Worm (Caenorhabditis elegans) whole organism, L4/young adult: ENCODE measurements around the gene frm-10.
A peak's percentile ranks its signal among the peaks of the same experiment; 100 is the strongest.

ENCODE experiments used
- W03F9.2 ChIP-seq: fragments of 150-350 bp; optimal IDR thresholded peaks from 2 replicates; lab custom pipeline; 2014; ENCODE audit warnings: missing biosample characterization, missing genetic modification characterization
- dao-5 ChIP-seq: sonication (generic microtip); optimal IDR thresholded peaks from 2 replicates; lab custom pipeline; 2016; ENCODE audit warnings: missing genotype, missing genetic modification characterization, moderate library complexity, missing compliant biosample characterization
- him-1 ChIP-seq: sonication (generic microtip); optimal IDR thresholded peaks from 2 replicates; lab custom pipeline; 2016; ENCODE audit warnings: missing genotype, missing genetic modification reagents, missing genetic modification characterization, missing compliant biosample characterization

Gene frm-10

ce11 chrV:13462974-13463373 is at the start of gene frm-10:
Gene frm-10 (plus strand): TSS chrV:13463207.
- TF ChIP-seq W03F9.2 (tag; lab: Kevin White, UChicago) (peak; percentile 55), him-1 (tag; lab: Kevin White, UChicago) (no peak)

ce11 chrV:13413301-13413700 is 49.7 kb upstream of the frm-10 start:
- TF ChIP-seq W03F9.2 (tag; lab: Kevin White, UChicago) (no peak), him-1 (tag; lab: Kevin White, UChicago) (no peak), dao-5 (tag; lab: Kevin White, UChicago) (no peak)

ce11 chrV:13414585-13414984 is 48.4 kb upstream of the frm-10 start, which contains the start of gene cut-2:
Gene cut-2 (plus strand): TSS chrV:13414949.
- TF ChIP-seq him-1 (tag; lab: Kevin White, UChicago) (no peak), dao-5 (tag; lab: Kevin White, UChicago) (no peak), W03F9.2 (tag; lab: Kevin White, UChicago) (no peak)

- TF ChIP-seq dao-5 (tag; lab: Kevin White, UChicago) (peak; percentile 33), him-1 (tag; lab: Kevin White, UChicago) (no peak)
Observed at ce11 chrV:13415462-13415861, 47.5 kb upstream of the frm-10 start.

ce11 chrV:13416076-13416475 is 46.9 kb upstream of the frm-10 start:
- TF ChIP-seq W03F9.2 (tag; lab: Kevin White, UChicago) (no peak), dao-5 (tag; lab: Kevin White, UChicago) (no peak), him-1 (tag; lab: Kevin White, UChicago) (no peak)

ce11 chrV:13417513-13417912 is 45.5 kb upstream of the frm-10 start, which contains the start of gene F53F1.6:
Gene F53F1.6 (minus strand): TSS chrV:13417613.
- no peak for TF ChIP-seq him-1 (tag; lab: Kevin White, UChicago)
- no peak for TF ChIP-seq dao-5 (tag; lab: Kevin White, UChicago)
- no peak for TF ChIP-seq W03F9.2 (tag; lab: Kevin White, UChicago)

- TF ChIP-seq dao-5 (tag; lab: Kevin White, UChicago) (no peak), W03F9.2 (tag; lab: Kevin White, UChicago) (no peak), him-1 (tag; lab: Kevin White, UChicago) (no peak)
Observed at ce11 chrV:13420640-13421039, 42.4 kb upstream of the frm-10 start, which contains the start of gene srv-8. Gene srv-8 (minus strand): TSS chrV:13420740.

- TF ChIP-seq W03F9.2 (tag; lab: Kevin White, UChicago) = no peak
- no peak for TF ChIP-seq him-1 (tag; lab: Kevin White, UChicago)
- TF ChIP-seq dao-5 (tag; lab: Kevin White, UChicago) = no peak
Observed at ce11 chrV:13421697-13422096, 41.3 kb upstream of the frm-10 start.

- TF ChIP-seq dao-5 (tag; lab: Kevin White, UChicago) (no peak), him-1 (tag; lab: Kevin White, UChicago) (no peak), W03F9.2 (tag; lab: Kevin White, UChicago) (no peak)
Observed at ce11 chrV:13423045-13423444, 40.0 kb upstream of the frm-10 start, which contains the start of gene srv-9. Gene srv-9 (minus strand): TSS chrV:13423145.

- TF ChIP-seq dao-5 (tag; lab: Kevin White, UChicago) = no peak
- TF ChIP-seq W03F9.2 (tag; lab: Kevin White, UChicago) = no peak
- no peak for TF ChIP-seq him-1 (tag; lab: Kevin White, UChicago)
Observed at ce11 chrV:13423608-13424007, 39.4 kb upstream of the frm-10 start, which contains the start of gene srv-10. Gene srv-10 (plus strand): TSS chrV:13423908.

ce11 chrV:13426764-13427163 is 36.2 kb upstream of the frm-10 start, which contains the start of gene srd-18:
Gene srd-18 (minus strand): TSS chrV:13426864.
- no peak for TF ChIP-seq W03F9.2 (tag; lab: Kevin White, UChicago)
- no peak for TF ChIP-seq dao-5 (tag; lab: Kevin White, UChicago)

- TF ChIP-seq W03F9.2 (tag; lab: Kevin White, UChicago) = no peak
- no peak for TF ChIP-seq dao-5 (tag; lab: Kevin White, UChicago)
- TF ChIP-seq him-1 (tag; lab: Kevin White, UChicago) = no peak
Observed at ce11 chrV:13427378-13427777, 35.6 kb upstream of the frm-10 start.

- TF ChIP-seq W03F9.2 (tag; lab: Kevin White, UChicago) (no peak), him-1 (tag; lab: Kevin White, UChicago) (no peak)
Observed at ce11 chrV:13428660-13429059, 34.3 kb upstream of the frm-10 start, which contains the start of gene srd-19. Gene srd-19 (minus strand): TSS chrV:13428760.

- TF ChIP-seq W03F9.2 (tag; lab: Kevin White, UChicago) (no peak), him-1 (tag; lab: Kevin White, UChicago) (no peak), dao-5 (tag; lab: Kevin White, UChicago) (no peak)
Observed at ce11 chrV:13432364-13432763, 30.6 kb upstream of the frm-10 start, which contains the start of gene srd-17. Gene srd-17 (minus strand): TSS chrV:13432714.
